Worm (Caenorhabditis elegans) whole organism, L1 larva: Measurements from ENCODE around the gene clc-23.

Experiments
- ama-1 ChIP-seq: fragments of 150-350 bp; optimal IDR thresholded peaks from 2 replicates; lab custom pipeline; 2014
- blmp-1 ChIP-seq: fragments of 150-350 bp; optimal IDR thresholded peaks from 2 replicates; lab custom pipeline; 2014; ENCODE audit warnings: missing biosample characterization, missing genetic modification characterization
- ceh-90 ChIP-seq: sonication (generic microtip); optimal IDR thresholded peaks from 2 replicates; lab custom pipeline; 2016; ENCODE audit warnings: missing genetic modification characterization, missing compliant biosample characterization
- dpl-1 ChIP-seq, 3 experiments: fragments of 150-350 bp in 2 of 3; sonication (generic microtip) in 1 of 3; optimal IDR thresholded peaks; 2 replicates each; lab custom pipeline; 2014 to 2017; ENCODE audit warnings: missing biosample characterization in 3 of 3, missing genetic modification characterization in 3 of 3, missing genetic modification reagents in 3 of 3
- dsc-1 ChIP-seq: sonication (generic microtip); optimal IDR thresholded peaks from 2 replicates; lab custom pipeline; 2016; ENCODE audit warnings: mild to moderate bottlenecking, missing genetic modification characterization, missing compliant biosample characterization
- efl-1 ChIP-seq, 4 experiments: fragments of 150-350 bp; optimal IDR thresholded peaks in 3 of 4; peaks in 1 of 4; 1 replicate in 1 of 4; 2 replicates in 3 of 4; lab custom pipeline; 2014; ENCODE audit warnings: missing biosample characterization in 2 of 4, missing genetic modification characterization in 2 of 4, missing genetic modification reagents in 2 of 4
- egl-13 ChIP-seq: sonication (generic microtip); optimal IDR thresholded peaks from 2 replicates; lab custom pipeline; 2016; ENCODE audit warnings: missing genotype, missing genetic modification reagents, missing genetic modification characterization, missing compliant biosample characterization
- fkh-10 ChIP-seq: sonication (generic microtip); optimal IDR thresholded peaks from 2 replicates; lab custom pipeline; 2017; ENCODE audit warnings: missing biosample characterization, missing genetic modification reagents, missing genetic modification characterization
- fkh-4 ChIP-seq: sonication (generic microtip); optimal IDR thresholded peaks from 2 replicates; lab custom pipeline; 2016; ENCODE audit warnings: missing compliant biosample characterization, missing genetic modification characterization, borderline replicate concordance
- fkh-8 ChIP-seq: sonication (generic microtip); optimal IDR thresholded peaks from 2 replicates; lab custom pipeline; 2016; ENCODE audit warnings: mild to moderate bottlenecking, missing genetic modification characterization, missing compliant biosample characterization
- fos-1 ChIP-seq: fragments of 150-350 bp; optimal IDR thresholded peaks from 2 replicates; lab custom pipeline; 2014; ENCODE audit warnings: missing biosample characterization, missing genetic modification characterization
- hlh-17 ChIP-seq: fragments of 200-800 bp; sonication (Bioruptor generic); optimal IDR thresholded peaks from 2 replicates; lab custom pipeline; 2018; ENCODE audit warnings: missing genetic modification characterization, mild to moderate bottlenecking, missing compliant biosample characterization, moderate library complexity, borderline replicate concordance
- hlh-4 ChIP-seq: sonication (generic microtip); optimal IDR thresholded peaks from 2 replicates; lab custom pipeline; 2016; ENCODE audit warnings: mild to moderate bottlenecking, missing genetic modification characterization, missing compliant biosample characterization
- irx-1 ChIP-seq: sonication (generic microtip); optimal IDR thresholded peaks from 2 replicates; lab custom pipeline; 2016; ENCODE audit warnings: missing genetic modification characterization, missing compliant biosample characterization
- lin-13 ChIP-seq: fragments of 150-350 bp; optimal IDR thresholded peaks from 2 replicates; lab custom pipeline; 2014; ENCODE audit warnings: missing biosample characterization, missing genetic modification reagents, missing genetic modification characterization
- lin-14 ChIP-seq: fragments of 200-800 bp; sonication (Bioruptor generic); optimal IDR thresholded peaks from 2 replicates; lab custom pipeline; 2018; ENCODE audit warnings: mild to moderate bottlenecking, missing genetic modification characterization, moderate library complexity, missing compliant biosample characterization
- lin-35 ChIP-seq, 2 experiments: fragments of 150-350 bp; optimal IDR thresholded peaks; 2 replicates each; lab custom pipeline; 2014; ENCODE audit warnings: missing biosample characterization in 2 of 2, missing genetic modification characterization in 2 of 2, missing genetic modification reagents in 2 of 2
- lin-39 ChIP-seq: fragments of 150-350 bp; optimal IDR thresholded peaks from 2 replicates; lab custom pipeline; 2014; ENCODE audit warnings: missing biosample characterization, missing genetic modification reagents, missing genetic modification characterization
- mab-9 ChIP-seq: fragments of 200-800 bp; sonication (Bioruptor generic); IDR thresholded peaks from 2 replicates; pipeline ENCODE4 v1.3.6; 2022; ENCODE audit warnings: missing genetic modification reagents, missing genetic modification characterization, missing compliant biosample characterization
- mdl-1 ChIP-seq, 2 experiments: fragments of 150-350 bp; optimal IDR thresholded peaks; 2 replicates each; lab custom pipeline; 2014 to 2017; ENCODE audit warnings: missing biosample characterization in 2 of 2, missing genetic modification characterization in 2 of 2, inconsistent platforms in 1 of 2
- mef-2 ChIP-seq: fragments of 150-350 bp; optimal IDR thresholded peaks from 2 replicates; lab custom pipeline; 2014; ENCODE audit warnings: missing biosample characterization, missing genetic modification characterization
- mep-1 ChIP-seq: fragments of 150-350 bp; optimal IDR thresholded peaks from 2 replicates; lab custom pipeline; 2014; ENCODE audit warnings: missing biosample characterization, missing genetic modification characterization
- nhr-47 ChIP-seq: sonication (generic microtip); optimal IDR thresholded peaks from 2 replicates; lab custom pipeline; 2016; ENCODE audit warnings: mild to moderate bottlenecking, missing genetic modification characterization, moderate library complexity, missing compliant biosample characterization
- nhr-71 ChIP-seq: sonication (generic microtip); optimal IDR thresholded peaks from 2 replicates; lab custom pipeline; 2016; ENCODE audit warnings: mild to moderate bottlenecking, missing genetic modification characterization, moderate library complexity, missing compliant biosample characterization
- nhr-76 ChIP-seq: sonication (generic microtip); optimal IDR thresholded peaks from 2 replicates; lab custom pipeline; 2017; ENCODE audit warnings: missing biosample characterization, missing genetic modification characterization
- nhr-84 ChIP-seq: sonication (generic microtip); optimal IDR thresholded peaks from 2 replicates; lab custom pipeline; 2017; ENCODE audit warnings: missing biosample characterization, missing genetic modification characterization
- nhr-85 ChIP-seq: sonication (generic microtip); peaks from one replicate; lab custom pipeline; 2016; ENCODE audit warnings: missing genetic modification characterization, inconsistent platforms, missing compliant biosample characterization
- pax-3 ChIP-seq: fragments of 200-800 bp; sonication (Bioruptor generic); optimal IDR thresholded peaks from 2 replicates; lab custom pipeline; 2018; ENCODE audit warnings: mild to moderate bottlenecking, missing genetic modification characterization, moderate library complexity, missing compliant biosample characterization
- skn-1 ChIP-seq: fragments of 150-350 bp; optimal IDR thresholded peaks from 2 replicates; lab custom pipeline; 2014; ENCODE audit warnings: missing biosample characterization, missing genetic modification characterization
- sup-37 ChIP-seq: fragments of 200-800 bp; sonication (Bioruptor generic); optimal IDR thresholded peaks from 2 replicates; lab custom pipeline; 2018; ENCODE audit warnings: mild to moderate bottlenecking, missing genetic modification characterization, missing compliant biosample characterization
- tbx-2 ChIP-seq: sonication (generic microtip); optimal IDR thresholded peaks from 2 replicates; lab custom pipeline; 2016; ENCODE audit warnings: missing genetic modification characterization, missing compliant biosample characterization
- tlp-1 ChIP-seq: fragments of 150-350 bp; optimal IDR thresholded peaks from 2 replicates; lab custom pipeline; 2014; ENCODE audit warnings: missing biosample characterization, missing genetic modification characterization
- unc-30 ChIP-seq: sonication (generic microtip); optimal IDR thresholded peaks from 2 replicates; lab custom pipeline; 2017; ENCODE audit warnings: missing biosample characterization, missing genetic modification characterization
- unc-86 ChIP-seq: sonication (generic microtip); optimal IDR thresholded peaks from 2 replicates; lab custom pipeline; 2016; ENCODE audit warnings: missing genetic modification characterization, missing compliant biosample characterization
- zip-4 ChIP-seq: fragments of 200-800 bp; sonication (Bioruptor generic); optimal IDR thresholded peaks from 2 replicates; lab custom pipeline; 2018; ENCODE audit warnings: mild to moderate bottlenecking, missing genetic modification characterization, moderate library complexity, missing compliant biosample characterization
- ztf-4 ChIP-seq: fragments of 150-350 bp; optimal IDR thresholded peaks from 2 replicates; lab custom pipeline; 2014; ENCODE audit warnings: missing biosample characterization, missing genetic modification characterization

Gene clc-23

DNA sequence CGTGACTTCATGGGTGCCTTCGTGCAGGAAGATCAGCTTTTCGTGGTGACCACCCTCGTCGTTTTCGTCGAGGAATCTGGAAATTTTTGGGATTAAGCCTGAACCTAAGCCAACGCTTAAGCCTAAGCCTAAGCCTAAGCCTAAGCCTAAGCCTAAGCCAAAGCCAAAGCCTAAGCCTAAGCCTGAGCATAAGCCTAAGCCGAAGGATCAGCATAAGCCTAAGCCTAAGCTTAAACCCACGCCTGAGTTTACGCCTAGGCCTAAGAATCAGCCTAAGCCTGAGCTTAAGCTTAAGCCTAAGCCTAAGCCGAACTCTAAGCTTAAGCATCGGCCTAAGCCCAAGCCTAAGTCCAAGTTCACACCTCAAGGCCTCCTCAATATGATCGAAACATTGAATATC, 31.5 kb downstream of the clc-23 start:
- TF ChIP-seq irx-1 (tag; lab: Kevin White, UChicago), result no peak
- TF ChIP-seq tbx-2 (tag; lab: Kevin White, UChicago), result no peak
- no peak for TF ChIP-seq nhr-84 (tag; lab: Kevin White, UChicago)
- TF ChIP-seq mab-9 (GFP tag; lab: Robert Waterston, UW), result no peak
- no peak for TF ChIP-seq skn-1 (tag; lab: Kevin White, UChicago)
- no peak for TF ChIP-seq efl-1 (optimal IDR thresholded peaks at IDR 0.05; lab: Kevin White, UChicago)
- no peak for TF ChIP-seq efl-1 (GFP tag; optimal IDR thresholded peaks at IDR 0.05 in 1 of 2; lab: Kevin White, UChicago)
- TF ChIP-seq zip-4 (GFP tag; lab: Kevin White, UChicago), result no peak
- no peak for TF ChIP-seq lin-35 (GFP tag; optimal IDR thresholded peaks at IDR 0.05; lab: Kevin White, UChicago)
- TF ChIP-seq mdl-1 (tag; optimal IDR thresholded peaks at IDR 0.05; lab: Kevin White, UChicago), result no peak
- TF ChIP-seq fkh-8 (tag; lab: Kevin White, UChicago), result no peak
- no peak for TF ChIP-seq nhr-47
- no peak for TF ChIP-seq fkh-4 (tag; lab: Kevin White, UChicago)
- no peak for TF ChIP-seq sup-37 (GFP tag; lab: Kevin White, UChicago)
- TF ChIP-seq dsc-1 (tag; lab: Kevin White, UChicago), result no peak
- TF ChIP-seq hlh-17 (GFP tag; lab: Kevin White, UChicago), result no peak
- TF ChIP-seq tlp-1 (tag; lab: Kevin White, UChicago), result no peak
- TF ChIP-seq unc-86 (tag; lab: Kevin White, UChicago), result no peak
- TF ChIP-seq pax-3 (tag; lab: Kevin White, UChicago), result no peak
- TF ChIP-seq ztf-4 (tag; lab: Kevin White, UChicago), result no peak
- no peak for TF ChIP-seq mep-1 (tag; lab: Kevin White, UChicago)

DNA sequence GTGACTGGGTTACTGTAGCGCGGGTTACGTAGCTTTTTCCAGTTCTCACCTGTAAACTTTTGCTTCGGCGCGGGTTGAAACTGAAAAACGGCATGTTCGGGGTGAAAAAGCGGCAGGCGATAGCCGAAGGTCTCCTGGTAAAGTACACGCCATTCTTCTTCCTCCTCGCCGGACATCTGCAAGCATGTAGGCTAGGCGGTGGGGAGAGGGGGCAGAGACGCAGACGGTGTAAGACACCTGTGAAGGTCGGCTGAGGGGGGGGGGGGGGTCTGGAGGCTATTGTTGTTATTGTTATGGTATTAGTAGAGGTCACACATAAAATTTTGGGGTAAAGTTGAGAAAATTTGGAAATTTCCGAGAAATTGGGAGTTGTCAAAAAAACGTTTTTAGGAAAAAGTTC, 32.3 kb downstream of the clc-23 start, which contains the start of gene fbxo-11.2:
Gene fbxo-11.2 (minus strand): TSS at position 176 of the 400 bp plus-strand sequence.
- no peak for TF ChIP-seq dpl-1 (GFP tag; optimal IDR thresholded peaks at IDR 0.05; lab: Kevin White, UChicago)
- TF ChIP-seq ztf-4 (tag; lab: Kevin White, UChicago), result no peak
- TF ChIP-seq blmp-1 (tag; lab: Kevin White, UChicago), result peak; percentile 7
- no peak for TF ChIP-seq lin-13
- TF ChIP-seq ama-1, result no peak
- no peak for TF ChIP-seq lin-39
- peak; percentile 48 for TF ChIP-seq nhr-85 (tag; lab: Kevin White, UChicago)

DNA sequence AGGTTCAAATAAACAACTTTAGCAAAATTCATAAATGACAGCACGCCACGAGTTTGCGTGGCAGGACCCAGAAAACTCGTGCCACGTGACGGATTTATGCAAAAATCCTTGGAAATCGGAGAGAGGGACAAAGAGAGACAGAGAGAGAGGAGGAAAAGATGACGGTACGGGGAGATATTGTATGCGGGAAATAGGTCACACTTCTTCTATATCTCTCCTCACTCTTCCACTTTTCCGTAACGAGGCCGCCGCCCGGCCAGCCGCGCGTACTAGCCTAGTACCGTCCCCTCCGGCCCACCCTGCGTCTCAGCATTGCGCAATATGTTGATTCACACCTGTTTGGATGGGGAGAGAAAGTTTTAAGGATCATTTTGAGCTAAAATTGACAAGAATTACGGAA, 33.3 kb downstream of the clc-23 start:
- TF ChIP-seq zip-4 (GFP tag; lab: Kevin White, UChicago) (no peak), blmp-1 (tag; lab: Kevin White, UChicago) (peak; percentile 74), efl-1 (optimal IDR thresholded peaks at IDR 0.05; lab: Kevin White, UChicago) (no peak), efl-1 (GFP tag; optimal IDR thresholded peaks at IDR 0.05 in 1 of 2; lab: Kevin White, UChicago) (peak in 1 of 2 experiments; percentile 63)
- TF ChIP-seq, all 84 proteins: peak for 2

DNA sequence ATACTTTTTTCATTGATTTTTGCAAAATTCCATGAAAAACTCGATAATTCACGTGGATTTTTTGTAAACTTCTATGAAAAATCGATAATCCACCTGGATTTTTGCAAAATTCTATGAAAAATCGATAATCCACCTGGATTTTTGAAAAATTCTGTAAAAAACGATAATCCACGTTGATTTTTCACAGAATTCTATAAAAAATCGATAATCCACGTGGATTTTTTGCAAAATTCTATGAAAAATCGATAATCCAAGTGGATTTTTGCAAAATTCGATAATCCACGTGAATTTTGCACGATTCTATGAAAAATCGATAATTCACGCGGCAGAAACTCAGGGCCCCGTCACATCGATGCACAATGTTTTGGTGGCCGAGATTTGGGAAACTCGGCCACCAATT, 37.3 kb downstream of the clc-23 start:
- TF ChIP-seq fos-1 (tag; lab: Kevin White, UChicago) (no peak), lin-14 (no peak), nhr-71 (tag; lab: Kevin White, UChicago) (no peak), mef-2 (tag; lab: Kevin White, UChicago) (no peak), zip-4 (GFP tag; lab: Kevin White, UChicago) (no peak), hlh-4 (no peak), ama-1 (no peak), unc-30 (no peak), fkh-10 (no peak), ceh-90 (tag; lab: Kevin White, UChicago) (no peak), nhr-76 (tag; lab: Kevin White, UChicago) (no peak), nhr-85 (tag; lab: Kevin White, UChicago) (no peak), egl-13 (tag; lab: Kevin White, UChicago) (no peak), ztf-4 (tag; lab: Kevin White, UChicago) (no peak)
